Fruit fly (Drosophila melanogaster): ENCODE measurements around the gene pcx.

The pcx gene

DNA sequence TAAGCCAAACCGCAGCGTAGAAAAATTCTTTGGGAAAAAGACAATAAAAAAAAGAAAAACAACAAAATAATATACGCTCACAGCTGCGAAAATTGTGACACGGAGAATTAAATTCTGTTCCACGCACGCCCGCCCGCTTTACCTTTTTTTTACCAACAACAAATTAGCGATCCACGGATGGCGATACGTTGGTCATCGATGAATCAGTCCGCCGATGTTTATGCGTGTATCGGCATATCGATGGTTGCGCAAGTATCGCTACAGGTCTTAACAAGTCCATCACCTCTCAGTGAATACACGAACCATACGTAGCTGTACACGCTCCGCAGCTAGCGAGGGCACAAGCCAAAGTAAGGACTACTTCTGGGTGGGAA is 45.4 kb downstream of the pcx start, which contains the start of gene CG2924 (continued):
- no peak for TF ChIP-seq Nf-YA (GFP tag; IDR thresholded peaks at IDR 0.05)
- TF ChIP-seq CG14710 (tag; optimal IDR thresholded peaks at IDR 0.05) = peak; percentile 80
- TF ChIP-seq Mad (GFP tag; optimal IDR thresholded peaks at IDR 0.05) = peak; percentile 52
- peak; percentile 29; the same call in 1 of the 2 replicates for TF ChIP-seq CG10959 (GFP tag; IDR thresholded peaks at IDR 0.05)
- TF ChIP-seq CG12391 (tag; optimal IDR thresholded peaks at IDR 0.05) = peak; percentile 66
- peak; percentile 53 to 87 for TF ChIP-seq Pdp1 (GFP tag; optimal IDR thresholded peaks at IDR 0.05)
- TF ChIP-seq MBD-R2 (GFP tag; IDR thresholded peaks at IDR 0.05) = peak; percentile 70
- TF ChIP-seq Dip3 (GFP tag; optimal IDR thresholded peaks at IDR 0.05) = peak; percentile 78
- TF ChIP-seq CG12071 (GFP tag; optimal IDR thresholded peaks at IDR 0.05) = no peak
- TF ChIP-seq CG11696 (GFP tag; IDR thresholded peaks at IDR 0.05) = no peak
- TF ChIP-seq trem (tag; optimal IDR thresholded peaks at IDR 0.05) = peak; percentile 88
- TF ChIP-seq zf30C (GFP tag; optimal IDR thresholded peaks at IDR 0.05) = peak; percentile 72
- TF ChIP-seq BEAF-32 (GFP tag; optimal IDR thresholded peaks at IDR 0.05) = peak; percentile 100
- no peak for TF ChIP-seq Poxn (GFP tag; IDR thresholded peaks at IDR 0.05)
- TF ChIP-seq eve (GFP tag; optimal IDR thresholded peaks at IDR 0.05) = no peak
- peak; percentile 61 for TF ChIP-seq Dek (tag; optimal IDR thresholded peaks at IDR 0.05)
- TF ChIP-seq CG7745 (tag; optimal IDR thresholded peaks at IDR 0.05) = no peak
- peak; percentile 35 for TF ChIP-seq PHDP (tag; optimal IDR thresholded peaks at IDR 0.05)
- peak; percentile 43 for TF ChIP-seq CG10147 (GFP tag; optimal IDR thresholded peaks at IDR 0.05)
- TF ChIP-seq CG13624 (GFP tag; optimal IDR thresholded peaks at IDR 0.05) = peak; percentile 87
- peak; percentile 78 for TF ChIP-seq HLH54F (GFP tag; optimal IDR thresholded peaks at IDR 0.05)
- TF ChIP-seq dati (GFP tag; IDR thresholded peaks at IDR 0.05) = no peak
- TF ChIP-seq Sox100B (GFP tag; optimal IDR thresholded peaks at IDR 0.05) = no peak
- TF ChIP-seq dpn (GFP tag; optimal IDR thresholded peaks at IDR 0.05) = peak; percentile 66 to 81
- TF ChIP-seq CG14667 (GFP tag; IDR thresholded peaks at IDR 0.05) = no peak
- TF ChIP-seq C15 (GFP tag; IDR thresholded peaks at IDR 0.05) = no peak
- peak; percentile 99 for TF ChIP-seq knrl (GFP tag; IDR thresholded peaks at IDR 0.05; ENCODE audit: partially characterized antibody)
- TF ChIP-seq sisA (GFP tag; IDR thresholded peaks at IDR 0.05) = peak; percentile 62
- TF ChIP-seq unpg (GFP tag; optimal IDR thresholded peaks at IDR 0.05) = no peak
- peak; percentile 52 for TF ChIP-seq pum (GFP tag; optimal IDR thresholded peaks at IDR 0.05)
- TF ChIP-seq lmd (GFP tag; IDR thresholded peaks at IDR 0.05) = peak; percentile 53; the same call in 1 of the 2 replicates
- TF ChIP-seq CG6654 (GFP tag; optimal IDR thresholded peaks at IDR 0.05) = no peak
- TF ChIP-seq NC2α (GFP tag; optimal IDR thresholded peaks at IDR 0.05) = peak; percentile 6
- TF ChIP-seq CG42726 (GFP tag; IDR thresholded peaks at IDR 0.05; ENCODE audit: partially characterized antibody) = peak; percentile 100
- TF ChIP-seq jumu (GFP tag; optimal IDR thresholded peaks at IDR 0.05) = peak; percentile 65
- TF ChIP-seq esg (GFP tag; conservative IDR thresholded peaks at IDR 0.05) = no peak
- TF ChIP-seq cwo (GFP tag; optimal IDR thresholded peaks at IDR 0.05) = peak; percentile 18
- no peak for TF ChIP-seq danr (GFP tag; IDR thresholded peaks at IDR 0.05)
- peak; percentile 56 for TF ChIP-seq luna (GFP tag; optimal IDR thresholded peaks at IDR 0.05)
- peak; percentile 81 for TF ChIP-seq zfh2 (GFP tag; optimal IDR thresholded peaks at IDR 0.05)
- TF ChIP-seq grau (tag; optimal IDR thresholded peaks at IDR 0.05) = peak; percentile 51
- TF ChIP-seq CG6765 (GFP tag; optimal IDR thresholded peaks at IDR 0.05) = no peak
- no peak for TF ChIP-seq Taf1 (GFP tag; IDR thresholded peaks at IDR 0.05)
- TF ChIP-seq sima (GFP tag; optimal IDR thresholded peaks at IDR 0.05) = no peak
- TF ChIP-seq CG17568 (GFP tag; optimal IDR thresholded peaks at IDR 0.05) = no peak
- TF ChIP-seq CG30431 (GFP tag; optimal IDR thresholded peaks at IDR 0.05) = no peak
- no peak for TF ChIP-seq Ravus (GFP tag; IDR thresholded peaks at IDR 0.05)
- TF ChIP-seq ems (GFP tag; optimal IDR thresholded peaks at IDR 0.05) = peak; percentile 53
- TF ChIP-seq HmgZ (tag; optimal IDR thresholded peaks at IDR 0.05) = peak; percentile 93
- no peak for TF ChIP-seq Vsx1 (GFP tag; optimal IDR thresholded peaks at IDR 0.05)
- TF ChIP-seq CG7556 (GFP tag; optimal IDR thresholded peaks at IDR 0.05) = no peak
- TF ChIP-seq gro (GFP tag; optimal IDR thresholded peaks at IDR 0.05) = peak; percentile 89
